Fruit fly (Drosophila melanogaster) Kc167 (cell line): ENCODE data around the gene CG32984.

ENCODE experiments used
- Myc ChIP-seq: fragments of >200 bp; optimal IDR thresholded peaks from 2 replicates; lab custom pipeline; 2017; ENCODE audit warnings: missing external identifiers
- Sin3A ChIP-seq: fragments of >200 bp; optimal IDR thresholded peaks from 2 replicates; lab custom pipeline; 2018; ENCODE audit warnings: missing external identifiers
- h ChIP-seq: fragments of >200 bp; optimal IDR thresholded peaks from 3 replicates; lab custom pipeline; 2018; ENCODE audit warnings: missing external identifiers
- insv ChIP-seq: fragments of >200 bp; optimal IDR thresholded peaks from 3 replicates; lab custom pipeline; 2018; ENCODE audit warnings: missing external identifiers
- psq ChIP-seq: fragments of >200 bp; optimal IDR thresholded peaks from 2 replicates; lab custom pipeline; 2017; ENCODE audit warnings: missing external identifiers
- ttk ChIP-seq: sonication (Bioruptor generic); optimal IDR thresholded peaks from 2 replicates; lab custom pipeline; 2017; ENCODE audit warnings: missing external identifiers

DNA sequence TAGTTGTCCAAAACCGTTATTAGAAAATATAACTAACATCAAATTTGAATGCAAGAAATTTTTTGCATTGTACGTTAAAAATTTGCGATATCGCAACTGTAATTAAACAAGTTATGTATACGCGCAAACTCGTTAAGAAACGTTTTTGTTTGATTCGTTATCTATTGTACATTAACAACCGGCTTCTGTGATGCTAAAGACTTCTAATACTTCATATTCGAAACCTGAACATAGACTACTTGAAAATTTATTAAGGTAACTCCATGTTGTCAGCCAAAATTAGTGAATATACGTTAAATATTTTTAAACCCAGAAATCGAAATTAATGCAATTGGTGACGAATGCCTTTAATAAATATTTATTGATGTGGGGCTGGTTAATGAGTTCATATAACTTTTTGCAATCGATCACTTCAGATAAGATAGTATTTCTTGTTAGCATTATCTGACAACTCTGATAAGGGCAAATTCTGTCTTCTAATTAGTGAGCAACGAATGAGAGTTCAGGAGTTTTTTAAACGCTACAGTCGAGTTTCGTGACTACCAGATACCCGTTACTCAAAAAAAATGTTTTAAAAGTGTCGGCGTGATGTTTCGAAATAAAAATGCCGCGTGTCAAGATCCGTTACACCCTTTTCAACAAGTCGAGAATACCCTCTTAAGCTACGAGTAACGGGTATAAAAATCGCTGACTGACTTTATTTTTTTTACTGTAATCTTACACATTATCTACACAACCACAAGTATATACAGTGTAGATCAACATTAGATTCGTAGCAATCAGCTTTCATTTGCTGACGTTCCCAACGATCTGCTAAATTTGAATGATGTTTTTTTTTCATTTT lies 12.3 kb upstream of the CG32984 start:
- TF ChIP-seq Sin3A (lab: Kevin White, UChicago) (no peak), Myc (lab: Kevin White, UChicago) (no peak), insv (lab: Kevin White, UChicago) (no peak), psq (no peak), ttk (lab: Kevin White, UChicago) (no peak), h (lab: Kevin White, UChicago) (no peak)
